Fruit fly (Drosophila melanogaster) whole organism, embryonic: Measurements from ENCODE around the gene CG44437.

Source experiments
- ATbp ChIP-seq: fragments of 200-800 bp; sonication (Bioruptor generic); optimal IDR thresholded peaks from 2 replicates; lab custom pipeline; 2017; ENCODE audit warnings: missing biosample characterization, mild to moderate bottlenecking, missing genetic modification characterization, missing genetic modification reagents
- Abd-B ChIP-seq: fragments of 200-800 bp; sonication (Bioruptor generic); optimal IDR thresholded peaks from 2 replicates; lab custom pipeline; 2018; ENCODE audit warnings: missing biosample characterization, mild to moderate bottlenecking, missing genetic modification characterization, moderate library complexity
- Aef1 ChIP-seq: fragments of 200-800 bp; sonication (Bioruptor generic); IDR thresholded peaks from 3 replicates; pipeline ENCODE4 v1.3.6; 2022; ENCODE audit warnings: missing biosample characterization, missing genetic modification characterization
- Asciz ChIP-seq: fragments of 200-800 bp; sonication (Bioruptor generic); optimal IDR thresholded peaks from 2 replicates; lab custom pipeline; 2017; ENCODE audit warnings: missing biosample characterization, mild to moderate bottlenecking, missing genetic modification characterization, missing genetic modification reagents
- Bteb2 ChIP-seq: fragments of 200-800 bp; sonication (Bioruptor generic); optimal IDR thresholded peaks from 2 replicates; lab custom pipeline; 2016; ENCODE audit warnings: missing biosample characterization, missing genetic modification characterization
- CG10209 ChIP-seq: fragments of 200-800 bp; sonication (Bioruptor generic); optimal IDR thresholded peaks from 3 replicates; lab custom pipeline; 2017; ENCODE audit warnings: missing biosample characterization, mild to moderate bottlenecking, missing genetic modification characterization, missing genetic modification reagents
- CG1024 ChIP-seq: fragments of 200-800 bp; sonication (Bioruptor generic); IDR thresholded peaks from 2 replicates; pipeline ENCODE4 v1.3.6; 2022; ENCODE audit warnings: missing biosample characterization, missing genetic modification characterization
- CG10431 ChIP-seq: fragments of 200-800 bp; sonication (Bioruptor generic); optimal IDR thresholded peaks from 3 replicates; lab custom pipeline; 2018; ENCODE audit warnings: missing biosample characterization, mild to moderate bottlenecking, missing genetic modification characterization
- CG10959 ChIP-seq: fragments of 200-800 bp; sonication (Bioruptor generic); IDR thresholded peaks from 2 replicates; pipeline ENCODE4 v1.3.6; 2022; ENCODE audit warnings: missing biosample characterization, missing genetic modification characterization
- CG1233 ChIP-seq: fragments of 200-800 bp; sonication (Bioruptor generic); optimal IDR thresholded peaks from 4 replicates; lab custom pipeline; 2018; ENCODE audit warnings: missing biosample characterization, mild to moderate bottlenecking, missing genetic modification characterization
- CG15011 ChIP-seq: fragments of 200-800 bp; sonication (Bioruptor generic); optimal IDR thresholded peaks from 3 replicates; lab custom pipeline; 2018; ENCODE audit warnings: missing biosample characterization, mild to moderate bottlenecking, missing genetic modification characterization
- CG1529 ChIP-seq: fragments of 200-800 bp; sonication (Bioruptor generic); optimal IDR thresholded peaks from 3 replicates; lab custom pipeline; 2018; ENCODE audit warnings: missing biosample characterization, missing genetic modification characterization
- CG16863 ChIP-seq: fragments of 200-800 bp; sonication (Bioruptor generic); optimal IDR thresholded peaks from 3 replicates; lab custom pipeline; 2016; ENCODE audit warnings: missing biosample characterization, missing genetic modification characterization
- CG17385 ChIP-seq: fragments of 200-800 bp; sonication (Bioruptor generic); optimal IDR thresholded peaks from 3 replicates; lab custom pipeline; 2018; ENCODE audit warnings: missing biosample characterization, mild to moderate bottlenecking, missing genetic modification characterization
- CG17802 ChIP-seq: fragments of 200-800 bp; sonication (Bioruptor generic); optimal IDR thresholded peaks from 2 replicates; lab custom pipeline; 2018; ENCODE audit warnings: missing biosample characterization, mild to moderate bottlenecking, missing genetic modification characterization, moderate library complexity
- CG18476 ChIP-seq: fragments of 200-800 bp; sonication (Bioruptor generic); optimal IDR thresholded peaks from 2 replicates; lab custom pipeline; 2016; ENCODE audit warnings: missing biosample characterization, mild to moderate bottlenecking, missing genetic modification characterization
- CG2889 ChIP-seq: fragments of 200-800 bp; sonication (Bioruptor generic); IDR thresholded peaks from 3 replicates; pipeline ENCODE4 v1.3.6; 2022; ENCODE audit warnings: missing biosample characterization, missing genetic modification characterization
- CG31441 ChIP-seq: fragments of 200-800 bp; sonication (Bioruptor generic); IDR thresholded peaks from 2 replicates; pipeline ENCODE4 v1.3.6; 2022; ENCODE audit warnings: missing biosample characterization, missing genetic modification characterization
- CG34376 ChIP-seq: fragments of 200-800 bp; sonication (Bioruptor generic); optimal IDR thresholded peaks from 2 replicates; lab custom pipeline; 2018; ENCODE audit warnings: missing biosample characterization, mild to moderate bottlenecking, missing genetic modification characterization
- CG4404 ChIP-seq: fragments of 200-800 bp; sonication (Bioruptor generic); IDR thresholded peaks from 2 replicates; pipeline ENCODE4 v1.3.6; 2022; ENCODE audit warnings: missing biosample characterization, missing genetic modification characterization
- CG8290 ChIP-seq, 3 experiments: fragments of 200-800 bp; sonication (Bioruptor generic); optimal IDR thresholded peaks; 2 replicates each; lab custom pipeline; 2016 to 2019; ENCODE audit warnings: missing biosample characterization in 3 of 3, missing genetic modification characterization in 3 of 3, mild to moderate bottlenecking in 2 of 3, moderate library complexity in 1 of 3
- CG9437 ChIP-seq: fragments of 200-800 bp; sonication (Bioruptor generic); optimal IDR thresholded peaks from 2 replicates; lab custom pipeline; 2018; ENCODE audit warnings: missing biosample characterization, mild to moderate bottlenecking, missing genetic modification characterization
- CoRest ChIP-seq: fragments of 200-800 bp; sonication (Bioruptor generic); optimal IDR thresholded peaks from 3 replicates; lab custom pipeline; 2018; ENCODE audit warnings: missing biosample characterization, mild to moderate bottlenecking, missing genetic modification characterization, moderate library complexity
- D19A ChIP-seq: fragments of 200-800 bp; optimal IDR thresholded peaks from 3 replicates; lab custom pipeline; 2019; ENCODE audit warnings: missing biosample characterization, mild to moderate bottlenecking, missing genetic modification characterization, moderate library complexity
- Dref ChIP-seq: fragments of 200-800 bp; sonication (Bioruptor generic); IDR thresholded peaks from 2 replicates; pipeline ENCODE4 v1.3.6; 2022; ENCODE audit warnings: missing biosample characterization, missing genetic modification characterization
- ERR ChIP-seq: fragments of 200-800 bp; sonication (Bioruptor generic); optimal IDR thresholded peaks from 2 replicates; lab custom pipeline; 2016; ENCODE audit warnings: missing biosample characterization, missing genetic modification characterization
- GATAe ChIP-seq: fragments of 200-800 bp; sonication (Bioruptor generic); conservative IDR thresholded peaks from 2 replicates; pipeline ENCODE4 v1.3.6; 2022; ENCODE audit warnings: missing biosample characterization, missing genetic modification characterization
- HLHmδ ChIP-seq: fragments of 200-800 bp; sonication (Bioruptor generic); optimal IDR thresholded peaks from 2 replicates; lab custom pipeline; 2018; ENCODE audit warnings: missing biosample characterization, mild to moderate bottlenecking, missing genetic modification characterization, moderate library complexity
- Kr ChIP-seq: fragments of 200-800 bp; sonication (Bioruptor generic); optimal IDR thresholded peaks from 2 replicates; lab custom pipeline; 2017; ENCODE audit warnings: missing biosample characterization, mild to moderate bottlenecking, missing genetic modification characterization
- Lim3 ChIP-seq: fragments of 200-800 bp; sonication (Bioruptor generic); IDR thresholded peaks from 2 replicates; pipeline ENCODE4 v1.3.6; 2022; ENCODE audit warnings: missing biosample characterization, missing genetic modification characterization
- Poxn ChIP-seq: fragments of 200-800 bp; sonication (Bioruptor generic); IDR thresholded peaks from 2 replicates; pipeline ENCODE4 v1.3.6; 2022; ENCODE audit warnings: missing biosample characterization, missing genetic modification characterization
- Vsx1 ChIP-seq: fragments of 200-800 bp; sonication (Bioruptor generic); optimal IDR thresholded peaks from 2 replicates; lab custom pipeline; 2017; ENCODE audit warnings: missing biosample characterization, mild to moderate bottlenecking, missing genetic modification characterization, missing genetic modification reagents
- bcd ChIP-seq: fragments of 200-800 bp; sonication (Bioruptor generic); optimal IDR thresholded peaks from 2 replicates; lab custom pipeline; 2017; ENCODE audit warnings: missing biosample characterization, mild to moderate bottlenecking, missing genetic modification characterization
- caup ChIP-seq: fragments of 200-800 bp; sonication (Bioruptor generic); optimal IDR thresholded peaks from 3 replicates; lab custom pipeline; 2017; ENCODE audit warnings: missing biosample characterization, mild to moderate bottlenecking, missing genetic modification characterization, moderate library complexity; ENCODE audit not compliant: severe bottlenecking
- ems ChIP-seq: fragments of 200-800 bp; sonication (Bioruptor generic); optimal IDR thresholded peaks from 3 replicates; lab custom pipeline; 2016; ENCODE audit warnings: missing biosample characterization, missing genetic modification characterization
- ewg ChIP-seq: fragments of 200-800 bp; sonication (Bioruptor generic); optimal IDR thresholded peaks from 3 replicates; lab custom pipeline; 2017; ENCODE audit warnings: mild to moderate bottlenecking, missing biosample characterization, missing genetic modification reagents, missing genetic modification characterization
- fu2 ChIP-seq: fragments of 200-800 bp; sonication (Bioruptor generic); optimal IDR thresholded peaks from 2 replicates; lab custom pipeline; 2016; ENCODE audit warnings: missing biosample characterization, missing genetic modification characterization
- h ChIP-seq: fragments of >200 bp; optimal IDR thresholded peaks from 2 replicates; lab custom pipeline; 2017
- insv ChIP-seq, 2 experiments: fragments of 200-800 bp; sonication (Bioruptor generic); optimal IDR thresholded peaks; 3 replicates each; lab custom pipeline; 2016 to 2018; ENCODE audit warnings: missing biosample characterization in 2 of 2, missing genetic modification characterization in 2 of 2
- ken ChIP-seq: fragments of 200-800 bp; sonication (Bioruptor generic); IDR thresholded peaks from 3 replicates; pipeline ENCODE4 v1.3.6; 2022; ENCODE audit warnings: missing biosample characterization, missing genetic modification characterization
- knrl ChIP-seq: fragments of 200-800 bp; sonication (Bioruptor generic); IDR thresholded peaks from 3 replicates; pipeline ENCODE4 v1.3.6; 2022; ENCODE audit warnings: missing biosample characterization, missing genetic modification characterization; ENCODE audit not compliant: partially characterized antibody
- lbe ChIP-seq: fragments of 200-800 bp; sonication (Bioruptor generic); optimal IDR thresholded peaks from 2 replicates; lab custom pipeline; 2016; ENCODE audit warnings: missing biosample characterization, mild to moderate bottlenecking, missing genetic modification characterization
- nmo ChIP-seq: fragments of 200-800 bp; sonication (Bioruptor generic); optimal IDR thresholded peaks from 2 replicates; lab custom pipeline; 2018; ENCODE audit warnings: missing biosample characterization, mild to moderate bottlenecking, missing genetic modification characterization, moderate library complexity
- sna ChIP-seq: fragments of 200-800 bp; sonication (Bioruptor generic); IDR thresholded peaks from 2 replicates; pipeline ENCODE4 v1.3.6; 2022; ENCODE audit warnings: missing biosample characterization, missing genetic modification characterization; ENCODE audit not compliant: partially characterized antibody
- sug ChIP-seq: fragments of 200-800 bp; optimal IDR thresholded peaks from 2 replicates; lab custom pipeline; 2019; ENCODE audit warnings: missing biosample characterization, mild to moderate bottlenecking, missing genetic modification characterization, moderate library complexity
- tap ChIP-seq: fragments of 200-800 bp; optimal IDR thresholded peaks from 3 replicates; lab custom pipeline; 2019; ENCODE audit warnings: missing biosample characterization, mild to moderate bottlenecking, missing genetic modification characterization, moderate library complexity
- tio ChIP-seq: fragments of 200-800 bp; sonication (Bioruptor generic); optimal IDR thresholded peaks from 2 replicates; lab custom pipeline; 2017; ENCODE audit warnings: missing biosample characterization, missing genetic modification characterization, inconsistent platforms
- ttk ChIP-seq: fragments of 200-800 bp; sonication (Bioruptor generic); IDR thresholded peaks from 2 replicates; pipeline ENCODE4 v2.1.2; 2022; ENCODE audit warnings: missing biosample characterization, missing genetic modification characterization
- wor ChIP-seq: fragments of 200-800 bp; sonication (Bioruptor generic); IDR thresholded peaks from 2 replicates; pipeline ENCODE4 v1.3.6; 2022; ENCODE audit warnings: missing biosample characterization, missing genetic modification characterization

Gene CG44437

dm6 chrX:13202162-13202561, at the start of gene CG44437:
Gene CG44437, minus strand, starts transcription at chrX:13202262.
- TF ChIP-seq CG17385 (GFP tag; lab: Kevin White, UChicago) = no peak
- TF ChIP-seq fu2 (GFP tag; lab: Kevin White, UChicago) = no peak
- no peak for TF ChIP-seq bcd (GFP tag; lab: Kevin White, UChicago)
- TF ChIP-seq CG34376 (GFP tag; lab: Kevin White, UChicago) = no peak
- no peak for TF ChIP-seq CG1233 (GFP tag; lab: Kevin White, UChicago)
- TF ChIP-seq CG10959 = no peak
- TF ChIP-seq CG17802 (tag; lab: Kevin White, UChicago) = no peak
- no peak for TF ChIP-seq CoRest (tag; lab: Kevin White, UChicago)
- no peak for TF ChIP-seq CG9437 (GFP tag; lab: Kevin White, UChicago)
- TF ChIP-seq Asciz (GFP tag; lab: Kevin White, UChicago) = no peak
- no peak for TF ChIP-seq CG1529
- TF ChIP-seq insv (GFP tag; optimal IDR thresholded peaks at IDR 0.05; lab: Kevin White, UChicago) = no peak
- TF ChIP-seq CG16863 (GFP tag; lab: Kevin White, UChicago) = no peak
- no peak for TF ChIP-seq Poxn (GFP tag; lab: Robert Waterston, UW)
- TF ChIP-seq, all 482 proteins: peak for 0

dm6 chrX:13251310-13251709, 49.2 kb upstream of the CG44437 start:
- TF ChIP-seq CG18476 (GFP tag; lab: Kevin White, UChicago) (peak; percentile 34), ewg (GFP tag; lab: Kevin White, UChicago) (peak; percentile 69), sna (GFP tag; lab: Robert Waterston, UW) (no peak), CG10431 (no peak), ERR (GFP tag; lab: Kevin White, UChicago) (peak; percentile 35), GATAe (GFP tag; lab: Robert Waterston, UW) (no peak), Lim3 (GFP tag; lab: Robert Waterston, UW) (peak; percentile 29; the same call in 1 of the 2 replicates), Poxn (GFP tag; lab: Robert Waterston, UW) (0 out of 2 replicates have a peak, but pooled peaks have one; percentile 55), CG10209 (peak; percentile 71), lbe (GFP tag; lab: Kevin White, UChicago) (peak; percentile 89), caup (peak; percentile 62), ems (GFP tag; lab: Kevin White, UChicago) (peak; percentile 47), wor (peak; percentile 53), Abd-B (peak; percentile 68), sug (peak; percentile 10), ttk (GFP tag; lab: Robert Waterston, UW) (peak; percentile 82), CG1024 (GFP tag; lab: Robert Waterston, UW) (peak; percentile 63; the same call in 1 of the 2 replicates), Bteb2 (peak; percentile 65), Kr (GFP tag; lab: Kevin White, UChicago) (no peak), HLHmδ (GFP tag; lab: Kevin White, UChicago) (no peak), CG8290 (GFP tag; optimal IDR thresholded peaks at IDR 0.05; lab: Kevin White, UChicago) (peak; percentile 49), CG8290 (tag; optimal IDR thresholded peaks at IDR 0.05; lab: Kevin White, UChicago) (peak in 1 of 2 experiments; percentile 94), ATbp (GFP tag; lab: Kevin White, UChicago) (peak; percentile 88), CG31441 (GFP tag; lab: Robert Waterston, UW) (peak; percentile 73), knrl (GFP tag; lab: Robert Waterston, UW) (no peak), Aef1 (GFP tag; lab: Robert Waterston, UW) (peak; percentile 79), tap (tag; lab: Kevin White, UChicago) (peak; percentile 84), tio (peak; percentile 60), h (lab: Kevin White, UChicago) (no peak), Dref (GFP tag; lab: Robert Waterston, UW) (0 out of 2 replicates have a peak, but pooled peaks have one; percentile 18), CG15011 (GFP tag; lab: Kevin White, UChicago) (peak; percentile 33), Vsx1 (GFP tag; lab: Kevin White, UChicago) (peak; percentile 6), ken (GFP tag; lab: Robert Waterston, UW) (peak; percentile 66; the same call in 1 of the 3 replicates), D19A (tag; lab: Kevin White, UChicago) (peak; percentile 58), nmo (GFP tag; lab: Kevin White, UChicago) (peak; percentile 88), CG4404 (GFP tag; lab: Robert Waterston, UW) (peak; percentile 39; the same call in 1 of the 2 replicates), CG2889 (GFP tag; lab: Robert Waterston, UW) (peak; percentile 46; the same call in 1 of the 3 replicates)
